Fruit fly (Drosophila melanogaster) whole organism, embryonic: ENCODE measurements around the gene CG13127.

Experiments
- ATbp ChIP-seq: fragments of 200-800 bp; sonication (Bioruptor generic); optimal IDR thresholded peaks from 2 replicates; lab custom pipeline; 2017; ENCODE audit warnings: missing biosample characterization, mild to moderate bottlenecking, missing genetic modification characterization, missing genetic modification reagents
- BtbVII ChIP-seq: fragments of 200-800 bp; sonication (Bioruptor generic); optimal IDR thresholded peaks from 3 replicates; lab custom pipeline; 2017; ENCODE audit warnings: missing biosample characterization, mild to moderate bottlenecking, missing genetic modification characterization
- CG10431 ChIP-seq: fragments of 200-800 bp; sonication (Bioruptor generic); optimal IDR thresholded peaks from 3 replicates; lab custom pipeline; 2018; ENCODE audit warnings: missing biosample characterization, mild to moderate bottlenecking, missing genetic modification characterization
- CG10959 ChIP-seq: fragments of 200-800 bp; sonication (Bioruptor generic); IDR thresholded peaks from 2 replicates; pipeline ENCODE4 v1.3.6; 2022; ENCODE audit warnings: missing biosample characterization, missing genetic modification characterization
- CG11398 ChIP-seq: fragments of 200-800 bp; sonication (Bioruptor generic); optimal IDR thresholded peaks from 2 replicates; lab custom pipeline; 2016; ENCODE audit warnings: missing biosample characterization, missing genetic modification characterization
- CG11456 ChIP-seq: fragments of 200-800 bp; sonication (Bioruptor generic); IDR thresholded peaks from 3 replicates; pipeline ENCODE4 v1.3.6; 2022; ENCODE audit warnings: missing biosample characterization, missing genetic modification characterization
- CG11504 ChIP-seq: fragments of 200-800 bp; sonication (Bioruptor generic); optimal IDR thresholded peaks from 3 replicates; lab custom pipeline; 2019; ENCODE audit warnings: missing biosample characterization, mild to moderate bottlenecking, missing genetic modification characterization, moderate library complexity
- CG13296 ChIP-seq: fragments of 200-800 bp; sonication (Bioruptor generic); optimal IDR thresholded peaks from 3 replicates; lab custom pipeline; 2018; ENCODE audit warnings: missing biosample characterization, mild to moderate bottlenecking, missing genetic modification characterization
- CG1603 ChIP-seq: fragments of 200-800 bp; sonication (Bioruptor generic); optimal IDR thresholded peaks from 2 replicates; lab custom pipeline; 2019; ENCODE audit warnings: missing biosample characterization, mild to moderate bottlenecking, missing genetic modification characterization, moderate library complexity
- CG17612 ChIP-seq: fragments of 200-800 bp; sonication (Bioruptor generic); IDR thresholded peaks from 2 replicates; pipeline ENCODE4 v1.3.6; 2022; ENCODE audit warnings: missing biosample characterization, missing genetic modification characterization
- CG18262 ChIP-seq: fragments of 200-800 bp; optimal IDR thresholded peaks from 3 replicates; lab custom pipeline; 2019; ENCODE audit warnings: missing biosample characterization, mild to moderate bottlenecking, missing genetic modification characterization, moderate library complexity
- CG18599 ChIP-seq: fragments of 200-800 bp; sonication (Bioruptor generic); optimal IDR thresholded peaks from 3 replicates; lab custom pipeline; 2017; ENCODE audit warnings: missing biosample characterization, missing genetic modification characterization, mild to moderate bottlenecking, moderate library complexity, missing genetic modification reagents
- CG30403 ChIP-seq: fragments of 200-800 bp; sonication (Bioruptor generic); optimal IDR thresholded peaks from 3 replicates; lab custom pipeline; 2016; ENCODE audit warnings: missing biosample characterization, missing genetic modification characterization
- CG31441 ChIP-seq: fragments of 200-800 bp; sonication (Bioruptor generic); IDR thresholded peaks from 2 replicates; pipeline ENCODE4 v1.3.6; 2022; ENCODE audit warnings: missing biosample characterization, missing genetic modification characterization
- CG32772 ChIP-seq: fragments of 200-800 bp; sonication (Bioruptor generic); IDR thresholded peaks from 2 replicates; pipeline ENCODE4 v1.3.6; 2022; ENCODE audit warnings: missing biosample characterization, missing genetic modification characterization
- CG3726 ChIP-seq: fragments of 200-800 bp; sonication (Bioruptor generic); IDR thresholded peaks from 3 replicates; pipeline ENCODE4, ENCODE4 v1.3.6; 2022; ENCODE audit warnings: missing biosample characterization, missing genetic modification characterization
- CG3995 ChIP-seq: fragments of 200-800 bp; sonication (Bioruptor generic); optimal IDR thresholded peaks from 3 replicates; lab custom pipeline; 2016; ENCODE audit warnings: missing biosample characterization, missing genetic modification characterization
- CG6254 ChIP-seq: fragments of 200-800 bp; sonication (Bioruptor generic); optimal IDR thresholded peaks from 3 replicates; lab custom pipeline; 2017; ENCODE audit warnings: mild to moderate bottlenecking, missing biosample characterization, missing genetic modification reagents, missing genetic modification characterization
- CG8388 ChIP-seq: fragments of 200-800 bp; sonication (Bioruptor generic); optimal IDR thresholded peaks from 2 replicates; lab custom pipeline; 2019; ENCODE audit warnings: missing biosample characterization, mild to moderate bottlenecking, missing genetic modification characterization, moderate library complexity
- CG9797 ChIP-seq: fragments of 200-800 bp; sonication (Bioruptor generic); optimal IDR thresholded peaks from 3 replicates; lab custom pipeline; 2018; ENCODE audit warnings: missing biosample characterization, mild to moderate bottlenecking, missing genetic modification characterization
- Chrac-16 ChIP-seq: fragments of 200-800 bp; sonication (Bioruptor generic); optimal IDR thresholded peaks from 3 replicates; lab custom pipeline; 2016; ENCODE audit warnings: missing biosample characterization, missing genetic modification characterization
- D ChIP-seq, 2 experiments: fragments of 200-800 bp in 1 of 2; fragments of >200 bp in 1 of 2; sonication (Bioruptor generic) in 1 of 2; optimal IDR thresholded peaks; 2 replicates in 1 of 2; 3 replicates in 1 of 2; lab custom pipeline; 2017; ENCODE audit warnings: mild to moderate bottlenecking in 1 of 2, missing biosample characterization in 1 of 2, missing genetic modification characterization in 1 of 2, missing genetic modification reagents in 1 of 2
- Dbx ChIP-seq: fragments of 200-800 bp; sonication (Bioruptor generic); IDR thresholded peaks from 3 replicates; pipeline ENCODE4 v1.3.6; 2022; ENCODE audit warnings: missing biosample characterization, missing genetic modification characterization
- Ets65A ChIP-seq: fragments of 200-800 bp; sonication (Bioruptor generic); peaks from one replicate; lab custom pipeline; 2016; ENCODE audit warnings: missing biosample characterization, missing genetic modification characterization
- Mes4 ChIP-seq: fragments of 200-800 bp; sonication (Bioruptor generic); optimal IDR thresholded peaks from 2 replicates; lab custom pipeline; 2016; ENCODE audit warnings: missing biosample characterization, missing genetic modification characterization
- NK7.1 ChIP-seq: fragments of 200-800 bp; sonication (Bioruptor generic); optimal IDR thresholded peaks from 3 replicates; lab custom pipeline; 2016; ENCODE audit warnings: missing biosample characterization, missing genetic modification characterization
- Pdp1 ChIP-seq, 2 experiments: fragments of 200-800 bp; sonication (Bioruptor generic); optimal IDR thresholded peaks; 3 replicates each; lab custom pipeline; 2016; ENCODE audit warnings: missing biosample characterization in 2 of 2, missing genetic modification characterization in 2 of 2, mild to moderate bottlenecking in 1 of 2, moderate library complexity in 1 of 2
- TFAM ChIP-seq: fragments of 200-800 bp; sonication (Bioruptor generic); optimal IDR thresholded peaks from 2 replicates; lab custom pipeline; 2017; ENCODE audit warnings: missing biosample characterization, missing genetic modification characterization, inconsistent platforms
- ato ChIP-seq: fragments of 200-800 bp; sonication (Bioruptor generic); IDR thresholded peaks from 2 replicates; pipeline ENCODE4 v1.3.6; 2022; ENCODE audit warnings: missing biosample characterization, missing genetic modification characterization; ENCODE audit not compliant: partially characterized antibody
- caup ChIP-seq: fragments of 200-800 bp; sonication (Bioruptor generic); optimal IDR thresholded peaks from 3 replicates; lab custom pipeline; 2017; ENCODE audit warnings: missing biosample characterization, mild to moderate bottlenecking, missing genetic modification characterization, moderate library complexity; ENCODE audit not compliant: severe bottlenecking
- chinmo ChIP-seq: fragments of 200-800 bp; sonication (Bioruptor generic); IDR thresholded peaks from 4 replicates; pipeline ENCODE4 v1.3.6; 2022; ENCODE audit warnings: missing biosample characterization, missing genetic modification characterization; ENCODE audit not compliant: partially characterized antibody
- ci ChIP-seq: fragments of 200-800 bp; sonication (Bioruptor generic); IDR thresholded peaks from 3 replicates; pipeline ENCODE4 v1.3.6; 2022; ENCODE audit warnings: missing biosample characterization, missing genetic modification characterization
- crp ChIP-seq, 2 experiments: fragments of 200-800 bp; sonication (Bioruptor generic); optimal IDR thresholded peaks; 2 replicates in 1 of 2; 3 replicates in 1 of 2; lab custom pipeline; 2017; ENCODE audit warnings: missing biosample characterization in 2 of 2, missing genetic modification characterization in 2 of 2, mild to moderate bottlenecking in 1 of 2, moderate library complexity in 1 of 2
- dati ChIP-seq: fragments of 200-800 bp; sonication (Bioruptor generic); IDR thresholded peaks from 2 replicates; pipeline ENCODE4 v1.3.6; 2022; ENCODE audit warnings: missing biosample characterization, missing genetic modification characterization
- emc ChIP-seq: fragments of 200-800 bp; sonication (Bioruptor generic); optimal IDR thresholded peaks from 2 replicates; lab custom pipeline; 2016; ENCODE audit warnings: missing biosample characterization, missing genetic modification characterization
- fru ChIP-seq: fragments of >200 bp; optimal IDR thresholded peaks from 2 replicates; lab custom pipeline; 2017
- gsb-n ChIP-seq: fragments of 200-800 bp; sonication (Bioruptor generic); optimal IDR thresholded peaks from 3 replicates; lab custom pipeline; 2018; ENCODE audit warnings: missing biosample characterization, mild to moderate bottlenecking, missing genetic modification characterization
- her ChIP-seq: fragments of 200-800 bp; sonication (Bioruptor generic); optimal IDR thresholded peaks from 2 replicates; lab custom pipeline; 2016; ENCODE audit warnings: missing biosample characterization, missing genetic modification characterization
- lab ChIP-seq: fragments of 200-800 bp; sonication (Bioruptor generic); optimal IDR thresholded peaks from 3 replicates; lab custom pipeline; 2017; ENCODE audit warnings: missing biosample characterization, missing genetic modification characterization, mild to moderate bottlenecking, moderate library complexity, missing genetic modification reagents
- phol ChIP-seq: fragments of 200-800 bp; sonication (Bioruptor generic); optimal IDR thresholded peaks from 3 replicates; lab custom pipeline; 2018; ENCODE audit warnings: missing biosample characterization, mild to moderate bottlenecking, missing genetic modification characterization, moderate library complexity
- run ChIP-seq: fragments of 200-800 bp; sonication (Bioruptor generic); optimal IDR thresholded peaks from 3 replicates; lab custom pipeline; 2018; ENCODE audit warnings: missing biosample characterization, mild to moderate bottlenecking, missing genetic modification characterization
- scrt ChIP-seq: fragments of 200-800 bp; sonication (Bioruptor generic); optimal IDR thresholded peaks from 2 replicates; lab custom pipeline; 2018; ENCODE audit warnings: missing biosample characterization, mild to moderate bottlenecking, missing genetic modification characterization, moderate library complexity
- sisA ChIP-seq: fragments of 200-800 bp; sonication (Bioruptor generic); IDR thresholded peaks from 2 replicates; pipeline ENCODE4 v1.3.6; 2022; ENCODE audit warnings: missing biosample characterization, missing genetic modification characterization
- ssp ChIP-seq: fragments of 200-800 bp; sonication (Bioruptor generic); IDR thresholded peaks from 2 replicates; pipeline ENCODE4 v1.3.6; 2022; ENCODE audit warnings: missing biosample characterization, missing genetic modification characterization
- tll ChIP-seq, 2 experiments: fragments of 200-800 bp in 1 of 2; fragments of >200 bp in 1 of 2; sonication (Bioruptor generic) in 1 of 2; optimal IDR thresholded peaks; 2 replicates each; lab custom pipeline; 2017 to 2019; ENCODE audit warnings: missing biosample characterization in 2 of 2, missing genetic modification characterization in 2 of 2, mild to moderate bottlenecking in 1 of 2, moderate library complexity in 1 of 2
- tna ChIP-seq: fragments of 200-800 bp; sonication (Bioruptor generic); IDR thresholded peaks from 2 replicates; pipeline ENCODE4 v1.3.6; 2022; ENCODE audit warnings: missing biosample characterization, missing genetic modification characterization; ENCODE audit not compliant: partially characterized antibody
- tx ChIP-seq: fragments of 200-800 bp; sonication (Bioruptor generic); optimal IDR thresholded peaks from 2 replicates; lab custom pipeline; 2016; ENCODE audit warnings: missing biosample characterization, missing genetic modification characterization
- vfl ChIP-seq: fragments of 200-800 bp; sonication (Bioruptor generic); optimal IDR thresholded peaks from 2 replicates; lab custom pipeline; 2016; ENCODE audit warnings: missing biosample characterization, missing genetic modification characterization

CG13127 gene

DNA sequence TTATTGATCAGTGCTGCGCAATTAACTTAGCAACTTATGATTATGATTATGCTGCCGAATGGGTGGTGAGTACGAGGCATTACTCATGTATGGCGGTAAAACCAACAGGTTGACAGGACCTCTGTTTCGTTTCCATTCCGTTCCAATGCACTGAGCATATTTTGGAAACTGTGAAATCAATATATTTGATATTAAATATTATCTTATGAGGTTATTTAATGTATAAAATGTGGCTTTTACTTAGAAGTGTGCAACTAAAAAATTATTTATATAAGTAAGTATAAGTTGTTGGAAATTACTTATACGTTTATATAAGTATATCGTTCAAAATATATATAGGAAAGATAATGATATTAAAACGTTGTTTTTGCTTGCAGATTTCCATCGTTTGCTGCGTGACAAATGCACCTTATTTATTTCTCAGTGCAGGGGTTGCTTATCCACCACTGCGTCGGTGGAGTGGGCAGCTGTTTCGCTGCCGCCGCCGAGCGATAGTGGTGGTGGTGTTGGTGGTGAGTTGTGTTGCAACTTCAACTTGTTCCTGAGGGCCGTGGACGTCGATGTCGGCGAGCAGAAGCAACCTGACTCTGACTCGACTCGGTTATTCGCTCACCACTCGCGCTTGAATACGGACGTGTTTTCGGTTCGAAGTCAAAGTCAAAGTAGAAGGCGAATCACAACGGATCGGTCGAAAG is 42.3 kb upstream of the CG13127 start, which contains the start of gene bib (continued):
- TF ChIP-seq chinmo (GFP tag; lab: Robert Waterston, UW) (no peak), TFAM (GFP tag; lab: Kevin White, UChicago) (peak; percentile 48), dati (no peak), scrt (GFP tag; lab: Kevin White, UChicago) (peak; percentile 94), caup (GFP tag; lab: Kevin White, UChicago) (peak; percentile 79), CG10431 (peak; percentile 85), CG30403 (GFP tag; lab: Kevin White, UChicago) (peak; percentile 87), gsb-n (tag; lab: Kevin White, UChicago) (peak; percentile 89), CG11504 (tag; lab: Kevin White, UChicago) (peak; percentile 89), Chrac-16 (GFP tag; lab: Kevin White, UChicago) (peak; percentile 83), CG3726 (GFP tag; lab: Robert Waterston, UW) (no peak), run (tag; lab: Kevin White, UChicago) (peak; percentile 61), fru (lab: Kevin White, UChicago) (no peak), CG9797 (GFP tag; lab: Kevin White, UChicago) (peak; percentile 32), tll (GFP tag; optimal IDR thresholded peaks at IDR 0.05; lab: Kevin White, UChicago) (peak in 1 of 2 experiments; percentile 92), tx (GFP tag; lab: Kevin White, UChicago) (peak; percentile 12), CG6254 (GFP tag; lab: Kevin White, UChicago) (peak; percentile 85), phol (peak; percentile 91), vfl (GFP tag; lab: Kevin White, UChicago) (peak; percentile 23), BtbVII (GFP tag; lab: Kevin White, UChicago) (peak; percentile 74), D (optimal IDR thresholded peaks at IDR 0.05; lab: Kevin White, UChicago) (no peak), D (GFP tag; optimal IDR thresholded peaks at IDR 0.05; lab: Kevin White, UChicago) (peak; percentile 89), CG32772 (GFP tag; lab: Robert Waterston, UW) (peak; percentile 58), ci (GFP tag; lab: Robert Waterston, UW) (peak; percentile 78; the same call in 2 of the 3 replicates), CG8388 (peak; percentile 87), ato (GFP tag; lab: Robert Waterston, UW) (no peak), CG10959 (GFP tag; lab: Robert Waterston, UW) (peak; percentile 79), ssp (GFP tag; lab: Robert Waterston, UW) (peak; percentile 69), tna (no peak), CG3995 (GFP tag; lab: Kevin White, UChicago) (no peak), Ets65A (GFP tag; lab: Kevin White, UChicago) (no peak), sisA (peak; percentile 51), Pdp1 (GFP tag; optimal IDR thresholded peaks at IDR 0.05; lab: Kevin White, UChicago) (peak; percentile 14 to 57), CG18599 (GFP tag; lab: Kevin White, UChicago) (peak; percentile 90), emc (GFP tag; lab: Kevin White, UChicago) (no peak), CG31441 (GFP tag; lab: Robert Waterston, UW) (peak; percentile 96), Mes4 (GFP tag; lab: Kevin White, UChicago) (no peak), CG18262 (tag; lab: Kevin White, UChicago) (peak; percentile 96), her (GFP tag; lab: Kevin White, UChicago) (no peak), CG13296 (GFP tag; lab: Kevin White, UChicago) (peak; percentile 73), CG17612 (no peak), lab (GFP tag; lab: Kevin White, UChicago) (peak; percentile 88), crp (GFP tag; optimal IDR thresholded peaks at IDR 0.05; lab: Kevin White, UChicago) (peak in 1 of 2 experiments; percentile 38), NK7.1 (GFP tag; lab: Kevin White, UChicago) (no peak), CG11398 (GFP tag; lab: Kevin White, UChicago) (no peak), CG11456 (GFP tag; lab: Robert Waterston, UW) (no peak), Dbx (0 out of 3 replicates have a peak, but pooled peaks have one; percentile 19), ATbp (GFP tag; lab: Kevin White, UChicago) (peak; percentile 82), CG1603 (tag; lab: Kevin White, UChicago) (peak; percentile 37)
